Fruit fly (Drosophila melanogaster) whole organism, embryonic: Measurements from ENCODE around the gene Cnot4.

Experiments
- Atf-2 ChIP-seq: fragments of 200-800 bp; sonication (Bioruptor generic); optimal IDR thresholded peaks from 2 replicates; lab custom pipeline; 2016; ENCODE audit warnings: missing biosample characterization, missing genetic modification characterization
- Bgb ChIP-seq: fragments of 200-800 bp; sonication (Bioruptor generic); IDR thresholded peaks from 2 replicates; pipeline ENCODE4 v1.3.6; 2022; ENCODE audit warnings: missing biosample characterization, missing genetic modification characterization; ENCODE audit not compliant: partially characterized antibody
- C15 ChIP-seq: fragments of 200-800 bp; sonication (Bioruptor generic); IDR thresholded peaks from 3 replicates; pipeline ENCODE4 v1.3.6; 2022; ENCODE audit warnings: missing biosample characterization, missing genetic modification characterization
- CG1024 ChIP-seq: fragments of 200-800 bp; sonication (Bioruptor generic); IDR thresholded peaks from 2 replicates; pipeline ENCODE4 v1.3.6; 2022; ENCODE audit warnings: missing biosample characterization, missing genetic modification characterization
- CG10366 ChIP-seq: fragments of 200-800 bp; sonication (Bioruptor generic); IDR thresholded peaks from 2 replicates; pipeline ENCODE4 v1.3.6; 2022; ENCODE audit warnings: missing biosample characterization, missing genetic modification characterization
- CG11695 ChIP-seq: fragments of 200-800 bp; sonication (Bioruptor generic); IDR thresholded peaks from 3 replicates; pipeline ENCODE4 v1.3.6; 2022; ENCODE audit warnings: missing biosample characterization, missing genetic modification characterization
- CG11696 ChIP-seq: fragments of 200-800 bp; sonication (Bioruptor generic); IDR thresholded peaks from 2 replicates; pipeline ENCODE4 v1.3.6; 2022; ENCODE audit warnings: missing biosample characterization, missing genetic modification characterization
- CG14014 ChIP-seq: fragments of 200-800 bp; sonication (Bioruptor generic); IDR thresholded peaks from 2 replicates; pipeline ENCODE4 v1.3.6; 2022; ENCODE audit warnings: missing biosample characterization, missing genetic modification characterization
- CG15696 ChIP-seq: fragments of 200-800 bp; sonication (Bioruptor generic); optimal IDR thresholded peaks from 2 replicates; lab custom pipeline; 2019; ENCODE audit warnings: missing biosample characterization, mild to moderate bottlenecking, missing genetic modification characterization, moderate library complexity
- CG1602 ChIP-seq: fragments of 200-800 bp; sonication (Bioruptor generic); optimal IDR thresholded peaks from 3 replicates; lab custom pipeline; 2016; ENCODE audit warnings: missing biosample characterization, missing genetic modification characterization
- CG17186 ChIP-seq: fragments of 200-800 bp; sonication (Bioruptor generic); optimal IDR thresholded peaks from 3 replicates; lab custom pipeline; 2017; ENCODE audit warnings: missing biosample characterization, missing genetic modification reagents, missing genetic modification characterization
- CG18476 ChIP-seq: fragments of 200-800 bp; sonication (Bioruptor generic); optimal IDR thresholded peaks from 2 replicates; lab custom pipeline; 2016; ENCODE audit warnings: missing biosample characterization, mild to moderate bottlenecking, missing genetic modification characterization
- CG2199 ChIP-seq: fragments of 200-800 bp; sonication (Bioruptor generic); IDR thresholded peaks from 3 replicates; pipeline ENCODE4 v1.3.6; 2022; ENCODE audit warnings: missing biosample characterization, missing genetic modification characterization
- CG33557 ChIP-seq: fragments of 200-800 bp; sonication (Bioruptor generic); optimal IDR thresholded peaks from 2 replicates; lab custom pipeline; 2019; ENCODE audit warnings: missing biosample characterization, mild to moderate bottlenecking, missing genetic modification characterization, moderate library complexity
- CG4730 ChIP-seq: fragments of 200-800 bp; sonication (Bioruptor generic); IDR thresholded peaks from 2 replicates; pipeline ENCODE4 v1.3.6; 2022; ENCODE audit warnings: missing biosample characterization, missing genetic modification characterization
- CG6683 ChIP-seq: fragments of 200-800 bp; sonication (Bioruptor generic); optimal IDR thresholded peaks from 2 replicates; lab custom pipeline; 2017; ENCODE audit warnings: missing biosample characterization, mild to moderate bottlenecking, missing genetic modification characterization, missing genetic modification reagents
- CG7786 ChIP-seq: fragments of 200-800 bp; sonication (Bioruptor generic); optimal IDR thresholded peaks from 2 replicates; lab custom pipeline; 2016; ENCODE audit warnings: missing biosample characterization, missing genetic modification characterization
- E2f2 ChIP-seq: fragments of 200-800 bp; sonication (Bioruptor generic); IDR thresholded peaks from 2 replicates; pipeline ENCODE4 v1.3.6; 2022; ENCODE audit warnings: missing biosample characterization, missing genetic modification characterization
- Eip74EF ChIP-seq, 2 experiments: fragments of 200-800 bp in 1 of 2; fragments of >200 bp in 1 of 2; sonication (Bioruptor generic) in 1 of 2; optimal IDR thresholded peaks; 2 replicates each; lab custom pipeline; 2017 to 2019; ENCODE audit warnings: missing biosample characterization in 2 of 2, missing genetic modification characterization in 2 of 2, mild to moderate bottlenecking in 1 of 2, moderate library complexity in 1 of 2
- Ets97D ChIP-seq: fragments of 200-800 bp; sonication (Bioruptor generic); optimal IDR thresholded peaks from 3 replicates; lab custom pipeline; 2016; ENCODE audit warnings: missing biosample characterization, missing genetic modification characterization
- HHEX ChIP-seq: fragments of 200-800 bp; sonication (Bioruptor generic); optimal IDR thresholded peaks from 3 replicates; lab custom pipeline; 2017; ENCODE audit warnings: missing biosample characterization, mild to moderate bottlenecking, missing genetic modification characterization, missing genetic modification reagents
- Lim3 ChIP-seq: fragments of 200-800 bp; sonication (Bioruptor generic); IDR thresholded peaks from 2 replicates; pipeline ENCODE4 v1.3.6; 2022; ENCODE audit warnings: missing biosample characterization, missing genetic modification characterization
- PHDP ChIP-seq: fragments of 200-800 bp; sonication (Bioruptor generic); optimal IDR thresholded peaks from 3 replicates; lab custom pipeline; 2018; ENCODE audit warnings: missing biosample characterization, mild to moderate bottlenecking, missing genetic modification characterization, moderate library complexity
- Side ChIP-seq: fragments of 200-800 bp; sonication (Bioruptor generic); optimal IDR thresholded peaks from 2 replicates; lab custom pipeline; 2016; ENCODE audit warnings: missing biosample characterization, missing genetic modification characterization
- YL-1 ChIP-seq: fragments of 200-800 bp; sonication (Bioruptor generic); optimal IDR thresholded peaks from 3 replicates; lab custom pipeline; 2017; ENCODE audit warnings: missing biosample characterization, mild to moderate bottlenecking, missing genetic modification characterization
- amos ChIP-seq: fragments of 200-800 bp; sonication (Bioruptor generic); IDR thresholded peaks from 2 replicates; pipeline ENCODE4 v1.3.6; 2022; ENCODE audit warnings: missing biosample characterization, missing genetic modification characterization; ENCODE audit not compliant: partially characterized antibody
- bbx ChIP-seq: fragments of 200-800 bp; sonication (Bioruptor generic); IDR thresholded peaks from 2 replicates; pipeline ENCODE4 v1.3.6; 2022; ENCODE audit warnings: missing biosample characterization, missing genetic modification characterization; ENCODE audit not compliant: partially characterized antibody
- cato ChIP-seq: fragments of 200-800 bp; sonication (Bioruptor generic); optimal IDR thresholded peaks from 2 replicates; lab custom pipeline; 2016; ENCODE audit warnings: missing biosample characterization, missing genetic modification characterization, borderline replicate concordance
- crc ChIP-seq: fragments of 200-800 bp; sonication (Bioruptor generic); optimal IDR thresholded peaks from 2 replicates; lab custom pipeline; 2016; ENCODE audit warnings: missing biosample characterization, missing genetic modification characterization
- crol ChIP-seq: fragments of 200-800 bp; sonication (Bioruptor generic); IDR thresholded peaks from 2 replicates; pipeline ENCODE4 v1.3.6; 2022; ENCODE audit warnings: missing biosample characterization, missing genetic modification characterization
- dan ChIP-seq: fragments of 200-800 bp; sonication (Bioruptor generic); IDR thresholded peaks from 2 replicates; pipeline ENCODE4 v1.3.6; 2022; ENCODE audit warnings: missing biosample characterization, missing genetic modification characterization
- dimm ChIP-seq: fragments of 200-800 bp; sonication (Bioruptor generic); IDR thresholded peaks from 2 replicates; pipeline ENCODE4 v1.3.6; 2022; ENCODE audit warnings: missing biosample characterization, missing genetic modification characterization
- fd3F ChIP-seq: fragments of 200-800 bp; sonication (Bioruptor generic); optimal IDR thresholded peaks from 2 replicates; lab custom pipeline; 2018; ENCODE audit warnings: missing biosample characterization, mild to moderate bottlenecking, missing genetic modification characterization, moderate library complexity
- fru ChIP-seq: fragments of >200 bp; optimal IDR thresholded peaks from 2 replicates; lab custom pipeline; 2017
- grn ChIP-seq: fragments of 200-800 bp; sonication (Bioruptor generic); optimal IDR thresholded peaks from 3 replicates; lab custom pipeline; 2017; ENCODE audit warnings: missing biosample characterization, missing genetic modification characterization
- gsb-n ChIP-seq: fragments of 200-800 bp; sonication (Bioruptor generic); optimal IDR thresholded peaks from 3 replicates; lab custom pipeline; 2018; ENCODE audit warnings: missing biosample characterization, mild to moderate bottlenecking, missing genetic modification characterization
- knrl ChIP-seq: fragments of 200-800 bp; sonication (Bioruptor generic); IDR thresholded peaks from 3 replicates; pipeline ENCODE4 v1.3.6; 2022; ENCODE audit warnings: missing biosample characterization, missing genetic modification characterization; ENCODE audit not compliant: partially characterized antibody
- otp ChIP-seq: fragments of 200-800 bp; sonication (Bioruptor generic); IDR thresholded peaks from 3 replicates; pipeline ENCODE4, ENCODE4 v1.3.6; 2022; ENCODE audit warnings: missing biosample characterization, missing genetic modification characterization
- peb ChIP-seq: fragments of 200-800 bp; sonication (Bioruptor generic); IDR thresholded peaks from 2 replicates; pipeline ENCODE4 v1.3.6; 2022; ENCODE audit warnings: missing biosample characterization, missing genetic modification characterization
- pho ChIP-seq: fragments of 200-800 bp; sonication (Bioruptor generic); optimal IDR thresholded peaks from 2 replicates; lab custom pipeline; 2016; ENCODE audit warnings: missing biosample characterization, missing genetic modification characterization
- pnt ChIP-seq: fragments of 200-800 bp; sonication (Bioruptor generic); optimal IDR thresholded peaks from 3 replicates; lab custom pipeline; 2016; ENCODE audit warnings: missing biosample characterization, missing genetic modification characterization
- prd ChIP-seq, 3 experiments: fragments of >200 bp in 2 of 3; fragments of 200-800 bp in 1 of 3; sonication (Bioruptor generic) in 1 of 3; optimal IDR thresholded peaks in 2 of 3; IDR thresholded peaks in 1 of 3; 2 replicates in 2 of 3; 3 replicates in 1 of 3; pipeline versions ENCODE4 v1.3.6 to Lab custom; 2017 to 2022; ENCODE audit warnings: missing biosample characterization in 1 of 3, missing genetic modification characterization in 1 of 3
- sens-2 ChIP-seq: fragments of 200-800 bp; sonication (Bioruptor generic); IDR thresholded peaks from 2 replicates; pipeline ENCODE4 v1.3.6; 2022; ENCODE audit warnings: missing biosample characterization, missing genetic modification characterization
- slp2 ChIP-seq: fragments of 200-800 bp; sonication (Bioruptor generic); optimal IDR thresholded peaks from 2 replicates; lab custom pipeline; 2016; ENCODE audit warnings: missing biosample characterization, missing genetic modification characterization
- tgo ChIP-seq: fragments of 200-800 bp; sonication (Bioruptor generic); IDR thresholded peaks from 3 replicates; pipeline ENCODE4 v1.3.6; 2022; ENCODE audit warnings: missing biosample characterization, missing genetic modification characterization
- tll ChIP-seq, 2 experiments: fragments of 200-800 bp in 1 of 2; fragments of >200 bp in 1 of 2; sonication (Bioruptor generic) in 1 of 2; optimal IDR thresholded peaks; 2 replicates each; lab custom pipeline; 2017 to 2019; ENCODE audit warnings: missing biosample characterization in 2 of 2, missing genetic modification characterization in 2 of 2, mild to moderate bottlenecking in 1 of 2, moderate library complexity in 1 of 2
- ttk ChIP-seq: fragments of 200-800 bp; sonication (Bioruptor generic); IDR thresholded peaks from 2 replicates; pipeline ENCODE4 v2.1.2; 2022; ENCODE audit warnings: missing biosample characterization, missing genetic modification characterization
- vnd ChIP-seq: fragments of 200-800 bp; sonication (Bioruptor generic); IDR thresholded peaks from 3 replicates; pipeline ENCODE4 v1.3.6; 2022; ENCODE audit warnings: missing biosample characterization, missing genetic modification characterization; ENCODE audit not compliant: partially characterized antibody
- wor ChIP-seq: fragments of 200-800 bp; sonication (Bioruptor generic); IDR thresholded peaks from 2 replicates; pipeline ENCODE4 v1.3.6; 2022; ENCODE audit warnings: missing biosample characterization, missing genetic modification characterization
- zen ChIP-seq: fragments of 200-800 bp; sonication (Bioruptor generic); optimal IDR thresholded peaks from 3 replicates; lab custom pipeline; 2018; ENCODE audit warnings: missing biosample characterization, mild to moderate bottlenecking, missing genetic modification characterization, moderate library complexity

Cnot4 gene

DNA sequence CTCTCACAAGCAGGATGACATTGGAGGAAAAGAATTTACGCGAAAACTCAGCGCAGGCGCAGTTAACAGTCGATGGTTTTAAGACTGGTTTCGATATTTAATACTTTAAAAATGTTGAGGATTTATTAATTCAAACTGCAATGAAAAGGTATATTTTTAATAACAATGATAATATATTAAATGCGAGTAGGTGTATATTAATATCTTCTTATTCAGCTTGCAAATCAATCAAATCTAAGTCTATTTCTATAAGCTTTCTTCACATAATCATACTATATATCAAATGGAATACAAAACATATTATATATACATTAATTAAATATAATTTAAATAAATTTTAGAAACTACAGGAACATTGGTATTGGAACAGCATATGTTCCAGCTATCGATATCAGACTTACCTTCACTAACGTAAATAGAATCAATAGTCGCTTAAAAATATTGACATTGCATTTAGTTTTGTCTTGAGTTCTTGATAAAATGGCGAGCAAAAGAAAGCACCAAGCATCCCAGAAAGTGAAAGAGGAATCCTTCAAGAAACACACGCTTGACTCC lies 39.2 kb downstream of the Cnot4 start, which contains the start of the genes TBC1D16 and holn1 (continued):
- no peak for TF ChIP-seq cato (GFP tag; lab: Kevin White, UChicago)
- TF ChIP-seq tll (GFP tag; optimal IDR thresholded peaks at IDR 0.05; lab: Kevin White, UChicago) = no peak
- TF ChIP-seq gsb-n (tag; lab: Kevin White, UChicago) = no peak
- TF ChIP-seq bbx (GFP tag; lab: Robert Waterston, UW) = peak; percentile 30; the same call in 1 of the 2 replicates
- TF ChIP-seq PHDP = peak; percentile 23
- TF ChIP-seq vnd = no peak
- TF ChIP-seq peb (GFP tag; lab: Robert Waterston, UW) = no peak
- TF ChIP-seq CG11696 (GFP tag; lab: Robert Waterston, UW) = no peak
- no peak for TF ChIP-seq CG10366 (GFP tag; lab: Robert Waterston, UW)
- no peak for TF ChIP-seq Eip74EF (GFP tag; optimal IDR thresholded peaks at IDR 0.05; lab: Kevin White, UChicago)
- TF ChIP-seq amos (GFP tag; lab: Robert Waterston, UW) = peak; percentile 55; the same call in 1 of the 2 replicates
- TF ChIP-seq C15 (GFP tag; lab: Robert Waterston, UW) = no peak
- no peak for TF ChIP-seq otp (GFP tag; lab: Robert Waterston, UW)
- TF ChIP-seq dimm (GFP tag; lab: Robert Waterston, UW) = no peak
- no peak for TF ChIP-seq CG6683
- TF ChIP-seq CG1024 (GFP tag; lab: Robert Waterston, UW) = no peak
- TF ChIP-seq fd3F (GFP tag; lab: Kevin White, UChicago) = no peak
- TF ChIP-seq CG11695 (GFP tag; lab: Robert Waterston, UW) = no peak
- TF ChIP-seq fru (lab: Kevin White, UChicago) = no peak
- TF ChIP-seq knrl (GFP tag; lab: Robert Waterston, UW) = no peak
- no peak for TF ChIP-seq CG33557 (GFP tag; lab: Kevin White, UChicago)
- no peak for TF ChIP-seq YL-1 (GFP tag; lab: Kevin White, UChicago)
- no peak for TF ChIP-seq pho (GFP tag; lab: Kevin White, UChicago)
- no peak for TF ChIP-seq Side (GFP tag; lab: Kevin White, UChicago)
- no peak for TF ChIP-seq CG17186 (GFP tag; lab: Kevin White, UChicago)
- no peak for TF ChIP-seq HHEX (GFP tag; lab: Kevin White, UChicago)
- no peak for TF ChIP-seq crc (GFP tag; lab: Kevin White, UChicago)
- no peak for TF ChIP-seq prd (optimal IDR thresholded peaks at IDR 0.05; lab: Kevin White, UChicago)
- no peak for TF ChIP-seq prd (GFP tag; IDR thresholded peaks at IDR 0.05; lab: Robert Waterston, UW)
- TF ChIP-seq Bgb (GFP tag; lab: Robert Waterston, UW) = peak; percentile 42; the same call in 1 of the 2 replicates
- no peak for TF ChIP-seq crol (GFP tag; lab: Robert Waterston, UW)
- no peak for TF ChIP-seq ttk (GFP tag; lab: Robert Waterston, UW)
- no peak for TF ChIP-seq pnt
- no peak for TF ChIP-seq dan (GFP tag; lab: Robert Waterston, UW)
- no peak for TF ChIP-seq Lim3
- TF ChIP-seq Ets97D = no peak
- no peak for TF ChIP-seq Atf-2 (GFP tag; lab: Kevin White, UChicago)
- no peak for TF ChIP-seq grn (GFP tag; lab: Kevin White, UChicago)
- no peak for TF ChIP-seq sens-2 (GFP tag; lab: Robert Waterston, UW)
- TF ChIP-seq tgo (GFP tag; lab: Robert Waterston, UW) = no peak
- TF ChIP-seq CG14014 (GFP tag; lab: Robert Waterston, UW) = no peak
- peak; percentile 1 for TF ChIP-seq zen (tag; lab: Kevin White, UChicago)
- no peak for TF ChIP-seq CG18476 (GFP tag; lab: Kevin White, UChicago)
- no peak for TF ChIP-seq CG2199 (GFP tag; lab: Robert Waterston, UW)
- no peak for TF ChIP-seq slp2
- 0 out of 2 replicates have a peak, but pooled peaks have one; percentile 18 for TF ChIP-seq E2f2
- no peak for TF ChIP-seq CG1602 (GFP tag; lab: Kevin White, UChicago)
- no peak for TF ChIP-seq wor
- no peak for TF ChIP-seq CG4730 (GFP tag; lab: Robert Waterston, UW)
- peak; percentile 29 for TF ChIP-seq CG15696 (tag; lab: Kevin White, UChicago)
- TF ChIP-seq CG7786 = no peak
